Fruit fly (Drosophila melanogaster) S2 (cell line): ENCODE data around the gene Cp38.

Experiments
- CG8478 ChIP-seq: fragments of >200 bp; optimal IDR thresholded peaks from 2 replicates; lab custom pipeline; 2018
- CTCF ChIP-seq, 2 experiments: fragments of >200 bp; optimal IDR thresholded peaks; 2 replicates each; lab custom pipeline; 2018

The Cp38 gene

dm6 chrX:8512251-8512650 is 30.6 kb downstream of the Cp38 start:
- TF ChIP-seq CG8478 (no peak), CTCF (optimal IDR thresholded peaks at IDR 0.05; lab: Kevin White, UChicago) (no peak)

dm6 chrX:8517121-8518024 is 35.7 kb downstream of the Cp38 start, which contains the start of gene Nrg:
Nrg (plus strand) TSS chrX:8517373.
- TF ChIP-seq CG8478, result no peak
- TF ChIP-seq CTCF (optimal IDR thresholded peaks at IDR 0.05; lab: Kevin White, UChicago), result peak; percentile 31 to 46

dm6 chrX:8518025-8518661 is 36.5 kb downstream of the Cp38 start:
- TF ChIP-seq CG8478, result no peak
- no peak for TF ChIP-seq CTCF (optimal IDR thresholded peaks at IDR 0.05; lab: Kevin White, UChicago)

DNA sequence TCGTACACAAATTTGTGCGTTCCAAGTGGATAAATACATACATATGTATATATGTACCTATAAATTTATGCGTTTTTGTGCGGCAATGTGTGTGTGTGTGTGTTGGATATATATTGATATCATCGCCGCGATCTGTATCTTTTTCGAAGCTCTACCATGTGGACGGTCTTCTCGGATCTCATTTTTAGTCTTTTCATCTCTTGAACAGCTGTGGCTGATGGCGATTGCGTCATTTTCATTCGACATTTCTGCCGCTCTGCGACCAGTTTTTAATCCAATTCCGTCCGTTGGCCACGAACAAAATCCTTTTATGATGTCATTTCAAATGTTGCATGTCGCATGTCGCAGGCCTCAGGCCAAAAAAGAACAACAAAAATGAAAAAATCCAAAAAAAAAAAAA is 38.9 kb downstream of the Cp38 start:
- TF ChIP-seq CG8478 (no peak), CTCF (optimal IDR thresholded peaks at IDR 0.05; lab: Kevin White, UChicago) (no peak)

dm6 chrX:8521492-8521891 is 39.9 kb downstream of the Cp38 start:
- TF ChIP-seq CG8478 (no peak), CTCF (optimal IDR thresholded peaks at IDR 0.05; lab: Kevin White, UChicago) (no peak)

DNA sequence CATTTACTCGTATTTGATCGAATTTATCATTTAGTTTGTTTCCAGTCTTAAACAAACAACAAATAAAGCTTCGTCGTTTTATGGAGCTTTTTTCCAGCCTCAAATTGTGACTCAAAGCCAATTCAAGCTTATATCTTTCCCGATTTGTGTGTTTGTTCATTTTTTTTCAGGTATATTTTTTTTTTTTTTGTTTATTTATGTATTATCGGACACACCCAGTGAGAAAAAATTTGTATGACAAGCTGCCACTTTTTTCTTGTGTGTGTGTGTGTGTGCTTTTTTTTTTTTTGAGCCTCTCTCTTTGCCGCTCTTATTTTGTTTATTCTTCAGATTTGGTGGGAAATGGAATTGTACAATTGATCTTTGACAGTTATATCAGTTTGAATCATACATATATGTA is 40.9 kb downstream of the Cp38 start:
- TF ChIP-seq CG8478, result no peak
- no peak for TF ChIP-seq CTCF (optimal IDR thresholded peaks at IDR 0.05; lab: Kevin White, UChicago)

dm6 chrX:8523572-8524155 is 42.0 kb downstream of the Cp38 start:
- no peak for TF ChIP-seq CTCF (optimal IDR thresholded peaks at IDR 0.05; lab: Kevin White, UChicago)
- no peak for TF ChIP-seq CG8478

DNA sequence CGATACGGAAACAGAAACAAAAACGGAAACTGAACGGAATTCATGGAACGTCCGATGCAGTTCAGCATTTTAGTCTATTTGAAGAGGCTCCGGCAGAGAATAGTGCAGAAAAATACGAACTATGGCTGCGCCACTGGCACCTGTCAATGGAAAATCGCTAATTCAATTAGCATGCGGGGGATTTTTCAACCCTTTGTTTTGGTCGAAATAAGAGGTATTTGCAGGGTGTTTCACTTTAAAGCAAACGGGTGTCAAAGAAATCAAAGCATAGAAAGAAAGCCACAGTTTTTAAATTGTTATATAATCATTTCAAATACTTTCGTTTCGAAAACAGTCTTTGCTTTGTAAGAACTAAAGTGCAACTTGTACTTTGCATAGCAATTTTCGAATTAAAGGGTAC is 48.0 kb downstream of the Cp38 start, which contains the start of gene PIP82:
TSS of gene PIP82 (minus strand) at position 101 of the 400 bp plus-strand sequence.
- TF ChIP-seq CG8478 (no peak), CTCF (optimal IDR thresholded peaks at IDR 0.05; lab: Kevin White, UChicago) (no peak)

- no peak for TF ChIP-seq CG8478
- no peak for TF ChIP-seq CTCF (optimal IDR thresholded peaks at IDR 0.05; lab: Kevin White, UChicago)
Observed at dm6 chrX:8531775-8532174, 50.1 kb downstream of the Cp38 start.
